Worm (Caenorhabditis elegans): ENCODE data around the gene ari-2.

ce11 chrIV:5506642-5507041 lies 44.3 kb upstream of the ari-2 start:
- TF ChIP-seq elt-3 (tag; optimal IDR thresholded peaks at IDR 0.05) (no peak), unc-62 (GFP tag; optimal IDR thresholded peaks at IDR 0.05) (peak; percentile 50), pha-4 (tag; optimal IDR thresholded peaks at IDR 0.05) (no peak), lin-13 (tag; optimal IDR thresholded peaks at IDR 0.05) (no peak), blmp-1 (tag; optimal IDR thresholded peaks at IDR 0.05) (no peak), ceh-39 (tag; optimal IDR thresholded peaks at IDR 0.05) (no peak), snpc-4 (tag; optimal IDR thresholded peaks at IDR 0.05) (no peak), lsy-2 (tag; optimal IDR thresholded peaks at IDR 0.05) (no peak)
